Fruit fly (Drosophila melanogaster): ENCODE results near the gene PIG-P.

Gene PIG-P

dm6 chr3R:26036153-26037144 lies 21.6 kb downstream of the PIG-P start:
- TF ChIP-seq cas (GFP tag; IDR thresholded peaks at IDR 0.05) (no peak), ind (GFP tag; optimal IDR thresholded peaks at IDR 0.05) (peak; percentile 55), trem (tag; optimal IDR thresholded peaks at IDR 0.05) (peak; percentile 96), CG12155 (GFP tag; optimal IDR thresholded peaks at IDR 0.05) (peak; percentile 43), CG9876 (GFP tag; optimal IDR thresholded peaks at IDR 0.05) (peak; percentile 3), Meics (GFP tag; optimal IDR thresholded peaks at IDR 0.05) (peak; percentile 42), CG11398 (GFP tag; optimal IDR thresholded peaks at IDR 0.05) (peak; percentile 67), zfh1 (GFP tag; IDR thresholded peaks at IDR 0.05) (no peak; the same call in none of the 3 replicates), tgo (GFP tag; IDR thresholded peaks at IDR 0.05) (peak; percentile 54; the same call in 2 of the 3 replicates), CG6854 (GFP tag; optimal IDR thresholded peaks at IDR 0.05) (peak; percentile 38), CG2199 (GFP tag; IDR thresholded peaks at IDR 0.05) (peak; percentile 83), gt (GFP tag; IDR thresholded peaks at IDR 0.05) (peak; percentile 63; the same call in 1 of the 2 replicates), HmgZ (tag; optimal IDR thresholded peaks at IDR 0.05) (peak; percentile 49), CG30431 (GFP tag; optimal IDR thresholded peaks at IDR 0.05) (peak; percentile 86), CG7372 (GFP tag; IDR thresholded peaks at IDR 0.05) (0 out of 2 replicates have a peak, but pooled peaks have one; percentile 13), CG33557 (GFP tag; optimal IDR thresholded peaks at IDR 0.05) (peak; percentile 100), sc (optimal IDR thresholded peaks at IDR 0.05) (no peak), sc (GFP tag; optimal IDR thresholded peaks at IDR 0.05) (peak; percentile 93), zfh2 (GFP tag; optimal IDR thresholded peaks at IDR 0.05) (no peak), gcm (GFP tag; optimal IDR thresholded peaks at IDR 0.05) (peak; percentile 97), nerfin-1 (tag; optimal IDR thresholded peaks at IDR 0.05) (peak; percentile 94), BEAF-32 (GFP tag; optimal IDR thresholded peaks at IDR 0.05) (peak; percentile 2), ato (GFP tag; IDR thresholded peaks at IDR 0.05; ENCODE audit: partially characterized antibody) (no peak; the same call in 1 of the 2 replicates), CG7987 (GFP tag; optimal IDR thresholded peaks at IDR 0.05) (peak; percentile 31), luna (GFP tag; optimal IDR thresholded peaks at IDR 0.05) (no peak), bab2 (GFP tag; optimal IDR thresholded peaks at IDR 0.05) (peak; percentile 77), grau (tag; optimal IDR thresholded peaks at IDR 0.05) (peak; percentile 91), ttk (GFP tag; IDR thresholded peaks at IDR 0.05) (peak; percentile 45; the same call in 1 of the 2 replicates), HHEX (GFP tag; optimal IDR thresholded peaks at IDR 0.05) (peak; percentile 77), CG2120 (GFP tag; optimal IDR thresholded peaks at IDR 0.05) (no peak), CG9817 (tag; optimal IDR thresholded peaks at IDR 0.05) (peak; percentile 54), gcm2 (GFP tag; optimal IDR thresholded peaks at IDR 0.05) (peak; percentile 42), zf30C (GFP tag; optimal IDR thresholded peaks at IDR 0.05) (no peak), sqz (GFP tag; optimal IDR thresholded peaks at IDR 0.05) (peak; percentile 95), CG10431 (GFP tag; optimal IDR thresholded peaks at IDR 0.05) (peak; percentile 92), CG17912 (GFP tag; optimal IDR thresholded peaks at IDR 0.05) (no peak), Hey (tag; optimal IDR thresholded peaks at IDR 0.05) (no peak), CG34224 (GFP tag; IDR thresholded peaks at IDR 0.05; ENCODE audit: partially characterized antibody) (no peak), repo (GFP tag; optimal IDR thresholded peaks at IDR 0.05) (no peak), h (optimal IDR thresholded peaks at IDR 0.05) (no peak), CG4328 (GFP tag; optimal IDR thresholded peaks at IDR 0.05) (peak; percentile 89), run (tag; optimal IDR thresholded peaks at IDR 0.05) (peak; percentile 61), CG32767 (GFP tag; IDR thresholded peaks at IDR 0.05) (peak; percentile 55; the same call in 1 of the 2 replicates), ap (GFP tag; IDR thresholded peaks at IDR 0.05) (peak; percentile 71), CG7357 (GFP tag; IDR thresholded peaks at IDR 0.05) (peak; percentile 44; the same call in 1 of the 3 replicates), CG8290 (GFP tag; optimal IDR thresholded peaks at IDR 0.05) (peak; percentile 88), CG8290 (tag; optimal IDR thresholded peaks at IDR 0.05) (peak in 1 of 2 experiments; percentile 97), grn (GFP tag; optimal IDR thresholded peaks at IDR 0.05) (peak; percentile 45), E2f1 (GFP tag; IDR thresholded peaks at IDR 0.05) (peak; percentile 65; the same call in 1 of the 2 replicates)

All from whole organism, embryonic.